Worm (Caenorhabditis elegans): ENCODE measurements around the gene Y34B4A.10.

- peak; percentile 84 for TF ChIP-seq elt-2 (tag; optimal IDR thresholded peaks at IDR 0.05)
- TF ChIP-seq mdl-1 (tag; optimal IDR thresholded peaks at IDR 0.05) = no peak
- TF ChIP-seq fos-1 (tag; optimal IDR thresholded peaks at IDR 0.05) = no peak
- TF ChIP-seq tbx-2 (tag; optimal IDR thresholded peaks at IDR 0.05) = no peak
- no peak for TF ChIP-seq nhr-76 (tag; optimal IDR thresholded peaks at IDR 0.05)
- TF ChIP-seq nhr-28 (tag; optimal IDR thresholded peaks at IDR 0.05) = no peak
- no peak for TF ChIP-seq unc-39 (tag; optimal IDR thresholded peaks at IDR 0.05)
- no peak for TF ChIP-seq ceh-16 (tag; optimal IDR thresholded peaks at IDR 0.05)
- no peak for TF ChIP-seq nfya-1 (tag; optimal IDR thresholded peaks at IDR 0.05; ENCODE audit: insufficient read depth)
- no peak for TF ChIP-seq nhr-12 (tag; optimal IDR thresholded peaks at IDR 0.05)
- no peak for TF ChIP-seq nhr-11 (tag; optimal IDR thresholded peaks at IDR 0.05)
- TF ChIP-seq aly-2 (tag; optimal IDR thresholded peaks at IDR 0.05) = no peak
Observed at ce11 chrX:5252798-5253197, 3.1 kb downstream of the Y34B4A.10 start, which contains the start of gene nspg-14.
